Fruit fly (Drosophila melanogaster) S2 (cell line): ENCODE measurements around the gene CG12289.

ENCODE experiments used
- CG8478 ChIP-seq: fragments of >200 bp; optimal IDR thresholded peaks from 2 replicates; lab custom pipeline; 2018
- CTCF ChIP-seq, 2 experiments: fragments of >200 bp; optimal IDR thresholded peaks; 2 replicates each; lab custom pipeline; 2018

DNA sequence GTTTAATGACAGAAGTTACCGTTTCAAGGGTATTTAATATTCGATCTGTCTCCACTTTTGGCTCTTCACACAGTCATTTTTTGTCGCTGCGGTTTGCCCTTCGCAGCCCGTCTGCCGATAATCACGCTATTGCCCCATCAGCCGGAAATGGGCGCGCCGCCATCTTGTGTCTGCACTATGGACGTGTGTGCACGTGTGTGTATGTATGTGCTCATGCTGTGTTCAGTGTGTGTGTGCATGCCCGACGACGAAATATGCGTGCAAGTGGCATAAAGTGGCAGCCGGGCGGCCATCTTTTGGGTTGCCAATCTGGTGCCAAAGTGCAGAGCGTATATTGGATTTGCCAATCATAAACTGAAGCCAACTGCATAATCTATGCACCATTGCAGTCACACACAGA, 3.8 kb downstream of the CG12289 start:
- TF ChIP-seq CG8478 (lab: Kevin White, UChicago) = no peak
- TF ChIP-seq CTCF (optimal IDR thresholded peaks at IDR 0.05; lab: Kevin White, UChicago) = no peak
